Fruit fly (Drosophila melanogaster) whole organism, wandering third instar larva: Measurements from ENCODE around the gene ovm.

ENCODE experiments used
- CG9705 ChIP-seq: fragments of 200-800 bp; sonication (Bioruptor generic); optimal IDR thresholded peaks from 2 replicates; lab custom pipeline; 2018; ENCODE audit warnings: missing biosample characterization, mild to moderate bottlenecking, missing genetic modification characterization
- Dif ChIP-seq: fragments of 200-275, 200-300 bp; sonication (Bioruptor generic); optimal IDR thresholded peaks from 2 replicates; lab custom pipeline; 2018; ENCODE audit warnings: missing biosample characterization, missing genetic modification characterization; ENCODE audit not compliant: partially characterized antibody
- Hr78 ChIP-seq: fragments of >200 bp; optimal IDR thresholded peaks from 2 replicates; lab custom pipeline; 2017; ENCODE audit warnings: missing biosample characterization, missing genetic modification characterization

DNA sequence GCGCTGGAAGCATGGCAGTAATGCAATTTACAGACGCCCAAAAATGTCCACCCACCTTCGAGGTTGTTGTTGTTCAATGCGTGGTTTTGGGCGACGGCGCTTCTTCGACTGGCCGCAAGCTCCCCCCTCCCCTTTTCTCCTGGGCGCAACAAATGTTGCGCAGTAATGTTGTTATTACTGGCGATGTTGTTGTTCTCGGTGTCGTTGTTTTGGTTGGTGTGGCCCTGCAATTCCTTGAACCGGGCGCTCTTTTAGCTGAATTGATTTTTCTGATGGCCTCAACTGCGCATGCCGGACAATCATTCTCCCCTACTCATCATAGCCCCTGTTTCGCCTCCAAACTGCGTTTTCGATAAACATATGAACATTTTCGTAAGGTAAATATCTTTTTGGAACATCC, 40.2 kb upstream of the ovm start:
- no peak for TF ChIP-seq Hr78
- TF ChIP-seq Dif (GFP tag; lab: Kevin White, UChicago), result no peak
- no peak for TF ChIP-seq CG9705
